Worm (Caenorhabditis elegans): ENCODE data around the gene nhr-111.

DNA sequence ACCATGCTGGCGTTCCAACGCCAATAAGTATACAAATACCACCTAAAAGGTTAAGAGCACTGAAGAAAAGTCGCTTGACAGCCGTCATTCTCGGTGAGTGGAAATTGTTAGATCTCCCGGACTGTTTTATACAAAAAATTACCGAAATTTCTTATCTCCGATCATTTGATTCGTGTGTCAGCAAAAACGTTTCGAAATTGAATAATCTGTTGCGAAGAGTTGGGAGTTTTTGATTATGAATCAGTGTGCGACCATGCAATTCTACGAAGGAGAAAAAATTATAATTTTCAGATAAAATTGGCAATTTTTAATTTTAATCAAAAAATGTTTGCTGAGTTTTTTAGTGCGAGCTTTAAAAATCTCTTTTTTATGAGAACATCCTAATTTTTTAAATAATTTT is 14.9 kb upstream of the nhr-111 start, which contains the start of gene clc-11:
- TF ChIP-seq nhr-76 (tag; optimal IDR thresholded peaks at IDR 0.05): no peak
- TF ChIP-seq lsy-2 (tag; optimal IDR thresholded peaks at IDR 0.05): no peak
- TF ChIP-seq snpc-4 (tag; optimal IDR thresholded peaks at IDR 0.05): no peak
- no peak for TF ChIP-seq unc-62 (GFP tag; optimal IDR thresholded peaks at IDR 0.05)
- no peak for TF ChIP-seq ces-1 (GFP tag; optimal IDR thresholded peaks at IDR 0.05)
- no peak for TF ChIP-seq pha-4 (tag; optimal IDR thresholded peaks at IDR 0.05)
- no peak for TF ChIP-seq nhr-237 (tag; optimal IDR thresholded peaks at IDR 0.05)
- TF ChIP-seq nhr-28 (tag; optimal IDR thresholded peaks at IDR 0.05): no peak
- no peak for TF ChIP-seq ztf-11 (tag; optimal IDR thresholded peaks at IDR 0.05)
